Fruit fly (Drosophila melanogaster): ENCODE measurements around the gene CG2233.

DNA sequence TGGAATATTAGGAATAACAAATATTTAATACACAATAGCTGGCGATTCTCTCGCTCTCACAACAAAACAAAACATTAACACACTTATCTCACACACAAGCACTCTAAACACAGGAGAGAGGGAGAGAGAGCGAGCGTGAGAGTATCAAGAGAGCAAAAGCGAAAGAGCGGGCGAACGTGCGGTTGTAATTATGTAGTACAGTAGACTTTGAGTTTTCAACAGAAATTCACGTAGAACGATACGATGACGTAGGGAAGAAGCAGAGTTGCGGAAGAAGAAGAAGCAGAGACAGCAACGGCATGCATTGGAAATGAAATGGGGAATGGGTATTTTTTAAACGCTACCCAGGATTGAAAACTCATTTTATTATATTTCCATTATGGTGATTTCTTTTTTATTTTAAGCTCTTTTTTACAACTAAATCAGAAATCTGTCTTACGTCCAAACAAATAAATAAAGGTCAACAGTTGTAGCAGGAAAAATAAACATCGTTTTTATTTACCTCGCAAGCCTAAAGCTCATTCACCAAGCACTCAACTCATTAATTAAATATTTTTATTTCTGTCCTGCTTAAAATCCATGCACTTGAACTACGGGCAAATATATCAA lies 20.6 kb upstream of the CG2233 start:
- TF ChIP-seq pdm3 (GFP tag; optimal IDR thresholded peaks at IDR 0.05) (no peak), CG32006 (GFP tag; optimal IDR thresholded peaks at IDR 0.05) (no peak), cyc (GFP tag; optimal IDR thresholded peaks at IDR 0.05) (no peak), CG3032 (tag; optimal IDR thresholded peaks at IDR 0.05) (no peak), spab (GFP tag; optimal IDR thresholded peaks at IDR 0.05) (no peak), Lpt (GFP tag; optimal IDR thresholded peaks at IDR 0.05) (no peak), ss (GFP tag; optimal IDR thresholded peaks at IDR 0.05) (peak in 1 of 2 experiments; percentile 13), CG6792 (GFP tag; optimal IDR thresholded peaks at IDR 0.05) (no peak), CG8632 (GFP tag; optimal IDR thresholded peaks at IDR 0.05) (no peak), CG1621 (tag; optimal IDR thresholded peaks at IDR 0.05) (no peak), vri (GFP tag; optimal IDR thresholded peaks at IDR 0.05) (peak; percentile 18), Sox102F (GFP tag; optimal IDR thresholded peaks at IDR 0.05) (no peak)
